Worm (Caenorhabditis elegans): ENCODE results near the gene cutl-11.

ce11 chrX:11658331-11658730 lies 7.7 kb upstream of the cutl-11 start, which contains the start of gene T04F8.3:
- no peak for TF ChIP-seq cog-1 (tag; optimal IDR thresholded peaks at IDR 0.05)
- no peak for TF ChIP-seq tab-1 (GFP tag; IDR thresholded peaks at IDR 0.05)
- TF ChIP-seq flt-1 (GFP tag; IDR thresholded peaks at IDR 0.05): no peak
- TF ChIP-seq ztf-29 (GFP tag; IDR thresholded peaks at IDR 0.05): no peak
- no peak for TF ChIP-seq T22C8.4 (GFP tag; IDR thresholded peaks at IDR 0.05)
- TF ChIP-seq med-1 (GFP tag; optimal IDR thresholded peaks at IDR 0.05; ENCODE audit: insufficient read depth): no peak
- TF ChIP-seq ref-1 (GFP tag; conservative IDR thresholded peaks at IDR 0.05): no peak
- TF ChIP-seq ztf-23 (GFP tag; IDR thresholded peaks at IDR 0.05): no peak
